Fruit fly (Drosophila melanogaster): ENCODE results near the gene Kdm5.

dm6 chr2L:5972005-5972404 lies 27.3 kb downstream of the Kdm5 start:
- TF ChIP-seq h (GFP tag; optimal IDR thresholded peaks at IDR 0.05) = peak; percentile 80
- no peak for TF ChIP-seq pan (optimal IDR thresholded peaks at IDR 0.05)
- no peak for TF ChIP-seq usp (GFP tag; optimal IDR thresholded peaks at IDR 0.05)
- no peak for TF ChIP-seq brk (GFP tag; optimal IDR thresholded peaks at IDR 0.05)
- peak; percentile 65 for TF ChIP-seq OdsH (GFP tag; optimal IDR thresholded peaks at IDR 0.05)
- TF ChIP-seq psq (GFP tag; optimal IDR thresholded peaks at IDR 0.05) = peak; percentile 58
- TF ChIP-seq Mio (GFP tag; optimal IDR thresholded peaks at IDR 0.05) = no peak
- TF ChIP-seq Sp1 (GFP tag; optimal IDR thresholded peaks at IDR 0.05) = peak; percentile 59
- peak; percentile 39 for TF ChIP-seq Jra (GFP tag; optimal IDR thresholded peaks at IDR 0.05)
- TF ChIP-seq woc (GFP tag; optimal IDR thresholded peaks at IDR 0.05) = peak; percentile 62
- TF ChIP-seq Myc (optimal IDR thresholded peaks at IDR 0.05) = no peak
- TF ChIP-seq Hnf4 (GFP tag; optimal IDR thresholded peaks at IDR 0.05) = peak; percentile 60
- TF ChIP-seq Dfd (GFP tag; optimal IDR thresholded peaks at IDR 0.05) = no peak
- peak; percentile 60 for TF ChIP-seq HLH106 (tag; optimal IDR thresholded peaks at IDR 0.05)
